Worm (Caenorhabditis elegans) whole organism, late embryonic: ENCODE results near the gene blos-7.

Experiments
- C08G9.2 ChIP-seq: sonication (generic microtip); optimal IDR thresholded peaks from 2 replicates; lab custom pipeline; 2016; ENCODE audit warnings: mild to moderate bottlenecking, missing genetic modification characterization, moderate library complexity, missing compliant biosample characterization
- F13H6.1 ChIP-seq: sonication (generic microtip); optimal IDR thresholded peaks from 2 replicates; lab custom pipeline; 2016; ENCODE audit warnings: missing genetic modification characterization, missing compliant biosample characterization
- K09A11.1 ChIP-seq: sonication (generic microtip); optimal IDR thresholded peaks from 2 replicates; lab custom pipeline; 2017; ENCODE audit warnings: antibody characterized with exemption, mild to moderate bottlenecking, missing genetic modification characterization, missing compliant biosample characterization; ENCODE audit not compliant: insufficient read depth
- ahr-1 ChIP-seq: sonication (generic microtip); optimal IDR thresholded peaks from 2 replicates; lab custom pipeline; 2016; ENCODE audit warnings: missing genetic modification characterization, missing compliant biosample characterization
- ama-1 ChIP-seq: fragments of 150-350 bp; optimal IDR thresholded peaks from 2 replicates; lab custom pipeline; 2014
- ceh-14 ChIP-seq: sonication (generic microtip); optimal IDR thresholded peaks from 2 replicates; lab custom pipeline; 2016; ENCODE audit warnings: missing genotype, missing genetic modification characterization, missing compliant biosample characterization
- ceh-18 ChIP-seq: sonication (generic microtip); optimal IDR thresholded peaks from 2 replicates; lab custom pipeline; 2016; ENCODE audit warnings: missing genetic modification characterization, missing compliant biosample characterization
- ceh-19 ChIP-seq: fragments of 200-800 bp; sonication (Bioruptor generic); optimal IDR thresholded peaks from 2 replicates; lab custom pipeline; 2018; ENCODE audit warnings: mild to moderate bottlenecking, missing genetic modification characterization, missing compliant biosample characterization
- ceh-22 ChIP-seq: sonication (generic microtip); optimal IDR thresholded peaks from 2 replicates; lab custom pipeline; 2017; ENCODE audit warnings: missing biosample characterization, missing genetic modification characterization
- ceh-24 ChIP-seq: sonication (generic microtip); optimal IDR thresholded peaks from 2 replicates; lab custom pipeline; 2016; ENCODE audit warnings: mild to moderate bottlenecking, missing genetic modification characterization, missing compliant biosample characterization
- ceh-30 ChIP-seq: fragments of 150-350 bp; optimal IDR thresholded peaks from 2 replicates; lab custom pipeline; 2014; ENCODE audit warnings: missing biosample characterization, missing genetic modification characterization
- che-1 ChIP-seq: sonication (generic microtip); optimal IDR thresholded peaks from 2 replicates; lab custom pipeline; 2016; ENCODE audit warnings: mild to moderate bottlenecking, missing genetic modification characterization, missing compliant biosample characterization
- eyg-1 ChIP-seq: sonication (generic microtip); optimal IDR thresholded peaks from 2 replicates; lab custom pipeline; 2016; ENCODE audit warnings: missing genotype, missing genetic modification characterization, missing compliant biosample characterization
- fax-1 ChIP-seq: sonication (generic microtip); optimal IDR thresholded peaks from 2 replicates; lab custom pipeline; 2016; ENCODE audit warnings: missing genotype, missing genetic modification characterization, missing compliant biosample characterization
- fkh-10 ChIP-seq: fragments of 150-350 bp; optimal IDR thresholded peaks from 2 replicates; lab custom pipeline; 2014; ENCODE audit warnings: missing biosample characterization, missing genetic modification reagents, missing genetic modification characterization
- gmeb-2 ChIP-seq: sonication (generic microtip); optimal IDR thresholded peaks from 2 replicates; lab custom pipeline; 2016; ENCODE audit warnings: missing genetic modification characterization, inconsistent platforms, missing compliant biosample characterization
- hlh-13 ChIP-seq: fragments of 200-800 bp; sonication (Bioruptor generic); optimal IDR thresholded peaks from 2 replicates; lab custom pipeline; 2018; ENCODE audit warnings: mild to moderate bottlenecking, missing genetic modification characterization, missing compliant biosample characterization
- hlh-30 ChIP-seq: sonication (generic microtip); optimal IDR thresholded peaks from 2 replicates; lab custom pipeline; 2017; ENCODE audit warnings: antibody characterized with exemption, missing genetic modification characterization, missing compliant biosample characterization; ENCODE audit not compliant: insufficient read depth
- lim-6 ChIP-seq: sonication (generic microtip); optimal IDR thresholded peaks from 2 replicates; lab custom pipeline; 2016; ENCODE audit warnings: missing genetic modification characterization, missing compliant biosample characterization
- madf-2 ChIP-seq: sonication (generic microtip); optimal IDR thresholded peaks from 2 replicates; lab custom pipeline; 2017; ENCODE audit warnings: missing genetic modification characterization, missing compliant biosample characterization
- nfya-1 ChIP-seq: sonication (generic microtip); optimal IDR thresholded peaks from 2 replicates; lab custom pipeline; 2017; ENCODE audit warnings: missing genetic modification characterization, mild to moderate bottlenecking, missing compliant biosample characterization, antibody characterized with exemption, moderate library complexity
- nhr-11 ChIP-seq: fragments of 150-350 bp; optimal IDR thresholded peaks from 2 replicates; lab custom pipeline; 2014; ENCODE audit warnings: missing biosample characterization, missing genetic modification characterization
- npax-4 ChIP-seq: sonication (generic microtip); optimal IDR thresholded peaks from 2 replicates; lab custom pipeline; 2016; ENCODE audit warnings: missing genetic modification characterization, missing compliant biosample characterization
- odd-2 ChIP-seq: sonication (generic microtip); optimal IDR thresholded peaks from 2 replicates; lab custom pipeline; 2017; ENCODE audit warnings: antibody characterized with exemption, mild to moderate bottlenecking, missing genetic modification characterization, missing compliant biosample characterization
- pag-3 ChIP-seq: sonication (generic microtip); optimal IDR thresholded peaks from 2 replicates; lab custom pipeline; 2016; ENCODE audit warnings: missing compliant biosample characterization, missing genetic modification characterization, borderline replicate concordance
- pat-9 ChIP-seq: fragments of 200-800 bp; sonication (Bioruptor generic); optimal IDR thresholded peaks from 2 replicates; lab custom pipeline; 2018; ENCODE audit warnings: mild to moderate bottlenecking, missing genetic modification characterization, moderate library complexity, missing compliant biosample characterization
- pha-2 ChIP-seq: sonication (generic microtip); optimal IDR thresholded peaks from 2 replicates; lab custom pipeline; 2017; ENCODE audit warnings: mild to moderate bottlenecking, missing genetic modification characterization, missing compliant biosample characterization
- rnt-1 ChIP-seq: sonication (generic microtip); optimal IDR thresholded peaks from 2 replicates; lab custom pipeline; 2016; ENCODE audit warnings: missing genetic modification characterization, missing compliant biosample characterization
- sox-2 ChIP-seq: fragments of 200-800 bp; sonication (Bioruptor generic); IDR thresholded peaks from 2 replicates; pipeline ENCODE4 v1.3.6; 2022; ENCODE audit warnings: missing genetic modification reagents, missing genetic modification characterization, missing compliant biosample characterization
- sox-4 ChIP-seq: sonication (generic microtip); optimal IDR thresholded peaks from 2 replicates; lab custom pipeline; 2017; ENCODE audit warnings: mild to moderate bottlenecking, missing genetic modification characterization, inconsistent platforms, missing compliant biosample characterization
- syd-9 ChIP-seq: sonication (generic microtip); optimal IDR thresholded peaks from 2 replicates; lab custom pipeline; 2016; ENCODE audit warnings: mild to moderate bottlenecking, missing genetic modification characterization, moderate library complexity, missing compliant biosample characterization
- ttx-3 ChIP-seq: sonication (generic microtip); optimal IDR thresholded peaks from 2 replicates; lab custom pipeline; 2016; ENCODE audit warnings: missing genetic modification reagents, missing genetic modification characterization, missing compliant biosample characterization
- unc-42 ChIP-seq: sonication (generic microtip); optimal IDR thresholded peaks from 2 replicates; lab custom pipeline; 2016; ENCODE audit warnings: missing genotype, missing genetic modification characterization, missing compliant biosample characterization
- unc-55 ChIP-seq: sonication (generic microtip); optimal IDR thresholded peaks from 2 replicates; lab custom pipeline; 2017; ENCODE audit warnings: missing biosample characterization, missing genetic modification reagents, missing genetic modification characterization
- unc-86 ChIP-seq: sonication (generic microtip); optimal IDR thresholded peaks from 2 replicates; lab custom pipeline; 2016; ENCODE audit warnings: missing genetic modification characterization, missing compliant biosample characterization
- zip-5 ChIP-seq: sonication (generic microtip); optimal IDR thresholded peaks from 2 replicates; lab custom pipeline; 2016; ENCODE audit warnings: missing genetic modification characterization, missing compliant biosample characterization

The blos-7 gene

ce11 chrIV:3568608-3569007, 14.1 kb downstream of the blos-7 start, which contains the start of gene otpl-1:
Gene otpl-1 (plus strand): TSS chrIV:3568979.
- TF ChIP-seq sox-2 (GFP tag; lab: Robert Waterston, UW) (no peak), ceh-24 (no peak), hlh-30 (tag; lab: Kevin White, UChicago) (no peak), eyg-1 (tag; lab: Kevin White, UChicago) (no peak), nfya-1 (tag; lab: Kevin White, UChicago) (no peak), ttx-3 (no peak), ceh-14 (tag; lab: Kevin White, UChicago) (no peak), odd-2 (tag; lab: Kevin White, UChicago) (no peak), nhr-11 (tag; lab: Kevin White, UChicago) (no peak), che-1 (no peak), ahr-1 (tag; lab: Kevin White, UChicago) (no peak), sox-4 (tag; lab: Kevin White, UChicago) (no peak), unc-55 (GFP tag; lab: Kevin White, UChicago) (no peak), pag-3 (tag; lab: Kevin White, UChicago) (no peak), rnt-1 (no peak), gmeb-2 (tag; lab: Kevin White, UChicago) (no peak), ceh-30 (no peak), syd-9 (tag; lab: Kevin White, UChicago) (no peak)

ce11 chrIV:3564901-3565300, 17.8 kb downstream of the blos-7 start, which contains the start of gene sre-5:
Gene sre-5 (plus strand): TSS chrIV:3565201.
- TF ChIP-seq pha-2 (tag; lab: Kevin White, UChicago) (no peak), unc-86 (tag; lab: Kevin White, UChicago) (no peak), ceh-22 (tag; lab: Kevin White, UChicago) (no peak), lim-6 (tag; lab: Kevin White, UChicago) (no peak), gmeb-2 (tag; lab: Kevin White, UChicago) (no peak), ceh-19 (GFP tag; lab: Kevin White, UChicago) (no peak), fkh-10 (GFP tag; lab: Kevin White, UChicago) (no peak), C08G9.2 (no peak), ama-1 (lab: Kevin White, UChicago) (no peak), zip-5 (tag; lab: Kevin White, UChicago) (no peak), madf-2 (no peak), ceh-18 (tag; lab: Kevin White, UChicago) (no peak), hlh-30 (tag; lab: Kevin White, UChicago) (no peak), ceh-14 (tag; lab: Kevin White, UChicago) (no peak), pat-9 (tag; lab: Kevin White, UChicago) (no peak), hlh-13 (GFP tag; lab: Kevin White, UChicago) (no peak), ceh-24 (no peak), unc-55 (GFP tag; lab: Kevin White, UChicago) (no peak), npax-4 (tag; lab: Kevin White, UChicago) (no peak)
- TF ChIP-seq, all 69 proteins: peak for 0

- TF ChIP-seq fax-1 (no peak), zip-5 (tag; lab: Kevin White, UChicago) (no peak), gmeb-2 (tag; lab: Kevin White, UChicago) (no peak), K09A11.1 (tag; lab: Kevin White, UChicago) (no peak), unc-42 (tag; lab: Kevin White, UChicago) (no peak), ceh-19 (GFP tag; lab: Kevin White, UChicago) (no peak), F13H6.1 (no peak), ceh-30 (no peak), lim-6 (tag; lab: Kevin White, UChicago) (no peak), madf-2 (no peak), sox-2 (GFP tag; lab: Robert Waterston, UW) (no peak), pha-2 (tag; lab: Kevin White, UChicago) (no peak), eyg-1 (tag; lab: Kevin White, UChicago) (no peak), nfya-1 (tag; lab: Kevin White, UChicago) (no peak)
Measured at ce11 chrIV:3559201-3559600, 23.5 kb downstream of the blos-7 start.
